Worm (Caenorhabditis elegans): ENCODE data around the gene fbxb-26.

DNA sequence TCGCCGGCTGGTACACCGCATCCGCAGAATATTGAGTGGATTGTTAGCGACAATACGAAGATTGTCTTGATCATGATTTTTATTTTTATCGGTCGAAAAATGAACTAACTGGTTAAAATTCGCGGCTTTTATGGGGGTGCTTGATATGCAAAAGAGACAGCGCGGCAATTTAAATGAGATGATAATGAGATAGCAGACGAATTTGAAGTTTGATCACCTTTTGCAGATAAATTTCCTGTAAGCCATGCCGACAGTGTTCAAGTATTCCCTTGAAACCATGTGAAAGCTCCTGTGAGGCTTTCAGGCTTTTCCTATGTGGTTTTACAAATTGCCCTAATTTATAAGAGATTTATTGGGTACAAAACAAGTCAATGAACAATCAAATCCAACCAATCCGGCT, 36.1 kb upstream of the fbxb-26 start, which contains the start of gene ZC204.17:
- TF ChIP-seq flt-1 (GFP tag; IDR thresholded peaks at IDR 0.05) (no peak), B0310.2 (tag; optimal IDR thresholded peaks at IDR 0.05) (no peak), pes-1 (GFP tag; IDR thresholded peaks at IDR 0.05) (no peak), F13C5.2 (tag; optimal IDR thresholded peaks at IDR 0.05) (no peak), ets-7 (tag; optimal IDR thresholded peaks at IDR 0.05) (no peak), tbx-11 (GFP tag; IDR thresholded peaks at IDR 0.05) (no peak), hmbx-1 (tag; optimal IDR thresholded peaks at IDR 0.05) (no peak), ama-1 (optimal IDR thresholded peaks at IDR 0.05) (no peak)
